Worm (Caenorhabditis elegans): Measurements from ENCODE around the gene lgc-38.
"Not testable (repeated sequence)": the region's sequence is repeated elsewhere in the genome, so short reads cannot be mapped to it uniquely, and the experiment has no call there.

ce11 chrIII:6981989-6982553, 26.9 kb upstream of the lgc-38 start, which contains the start of gene F31E3.6:
- TF ChIP-seq daf-12 (tag; optimal IDR thresholded peaks at IDR 0.05); nhr-237 (tag; optimal IDR thresholded peaks at IDR 0.05); ama-1 (optimal IDR thresholded peaks at IDR 0.05); nhr-28 (tag; optimal IDR thresholded peaks at IDR 0.05); nhr-76 (tag; optimal IDR thresholded peaks at IDR 0.05); zag-1 (tag; optimal IDR thresholded peaks at IDR 0.05); nfya-1 (tag; optimal IDR thresholded peaks at IDR 0.05; ENCODE audit: insufficient read depth); snpc-4 (tag; optimal IDR thresholded peaks at IDR 0.05); ztf-11 (tag; optimal IDR thresholded peaks at IDR 0.05); ztf-4 (tag; optimal IDR thresholded peaks at IDR 0.05); unc-39 (tag; optimal IDR thresholded peaks at IDR 0.05); nhr-11 (tag; optimal IDR thresholded peaks at IDR 0.05); fkh-10 (GFP tag; optimal IDR thresholded peaks at IDR 0.05): not testable (repeated sequence)

All from whole organism, L3 larva.